Worm (Caenorhabditis elegans) whole organism, L4/young adult: Measurements from ENCODE around the gene bus-17.

ENCODE experiments used
- dao-5 ChIP-seq: sonication (generic microtip); optimal IDR thresholded peaks from 2 replicates; lab custom pipeline; 2016; ENCODE audit warnings: missing genotype, missing genetic modification characterization, moderate library complexity, missing compliant biosample characterization
- him-1 ChIP-seq: sonication (generic microtip); optimal IDR thresholded peaks from 2 replicates; lab custom pipeline; 2016; ENCODE audit warnings: missing genotype, missing genetic modification reagents, missing genetic modification characterization, missing compliant biosample characterization

DNA sequence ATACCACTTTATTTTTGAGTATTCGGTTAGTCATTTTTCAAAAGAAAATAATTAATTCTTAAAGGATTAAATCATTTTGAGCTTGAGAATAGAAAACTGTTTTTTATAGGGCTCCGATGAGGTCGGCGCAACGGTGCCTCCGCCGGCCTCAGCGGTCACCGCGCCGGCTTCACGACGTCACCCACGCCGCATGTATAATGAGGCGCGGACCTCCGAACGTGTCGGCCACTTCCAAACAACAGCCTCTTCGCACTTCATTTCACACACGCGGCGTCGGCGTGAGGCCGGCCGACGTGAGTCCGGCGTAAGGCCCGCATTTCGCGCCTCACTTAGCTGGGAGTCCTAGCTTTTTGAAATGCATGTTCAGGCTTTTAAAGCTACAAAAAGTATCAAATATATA is 707 bp upstream of the bus-17 start:
- TF ChIP-seq him-1 (no peak), dao-5 (tag; lab: Kevin White, UChicago) (no peak)
